Worm (Caenorhabditis elegans) whole organism, mixed stage, embryonic: Measurements from ENCODE around the gene trpp-6.

Experiments
- M03D4.4 ChIP-seq: sonication (generic microtip); optimal IDR thresholded peaks from 2 replicates; lab custom pipeline; 2017; ENCODE audit warnings: mild to moderate bottlenecking, missing genetic modification characterization, missing compliant biosample characterization
- bed-3 ChIP-seq: fragments of 200-800 bp; sonication (Bioruptor generic); optimal IDR thresholded peaks from 3 replicates; lab custom pipeline; 2018; ENCODE audit warnings: mild to moderate bottlenecking, missing genetic modification characterization, moderate library complexity, missing compliant biosample characterization
- blmp-1 ChIP-seq: fragments of 150-350 bp; optimal IDR thresholded peaks from 2 replicates; lab custom pipeline; 2014; ENCODE audit warnings: missing biosample characterization, missing genetic modification characterization
- ceh-39 ChIP-seq: fragments of 150-350 bp; optimal IDR thresholded peaks from 2 replicates; lab custom pipeline; 2014; ENCODE audit warnings: missing biosample characterization, missing genetic modification characterization
- ceh-43 ChIP-seq: fragments of 200-800 bp; sonication (Bioruptor generic); optimal IDR thresholded peaks from 2 replicates; lab custom pipeline; 2018; ENCODE audit warnings: mild to moderate bottlenecking, missing genetic modification characterization, moderate library complexity, missing compliant biosample characterization
- ceh-83 ChIP-seq: fragments of 200-800 bp; sonication (Bioruptor generic); optimal IDR thresholded peaks from 2 replicates; lab custom pipeline; 2018; ENCODE audit warnings: mild to moderate bottlenecking, missing genetic modification characterization, missing compliant biosample characterization
- ces-1 ChIP-seq: fragments of 150-350 bp; optimal IDR thresholded peaks from 2 replicates; lab custom pipeline; 2014; ENCODE audit warnings: missing biosample characterization, missing genetic modification reagents, missing genetic modification characterization
- cnd-1 ChIP-seq: fragments of 200-800 bp; sonication (Bioruptor generic); optimal IDR thresholded peaks from 2 replicates; lab custom pipeline; 2018; ENCODE audit warnings: mild to moderate bottlenecking, missing genetic modification characterization, missing compliant biosample characterization
- drap-1 ChIP-seq: fragments of 200-800 bp; sonication (Bioruptor generic); optimal IDR thresholded peaks from 3 replicates; lab custom pipeline; 2018; ENCODE audit warnings: mild to moderate bottlenecking, missing genetic modification characterization, missing compliant biosample characterization
- elt-1 ChIP-seq: sonication (generic microtip); optimal IDR thresholded peaks from 2 replicates; lab custom pipeline; 2017; ENCODE audit warnings: missing genetic modification characterization, mild to moderate bottlenecking, missing compliant biosample characterization, antibody characterized with exemption, moderate library complexity, borderline replicate concordance; ENCODE audit not compliant: insufficient read depth
- elt-3 ChIP-seq: fragments of 150-350 bp; optimal IDR thresholded peaks from 2 replicates; lab custom pipeline; 2014; ENCODE audit warnings: missing biosample characterization, missing genetic modification characterization
- flh-1 ChIP-seq: fragments of 200-800 bp; sonication (Bioruptor generic); optimal IDR thresholded peaks from 2 replicates; lab custom pipeline; 2018; ENCODE audit warnings: mild to moderate bottlenecking, missing genetic modification characterization, moderate library complexity, missing compliant biosample characterization
- ham-2 ChIP-seq: fragments of 200-800 bp; sonication (Bioruptor generic); optimal IDR thresholded peaks from 2 replicates; lab custom pipeline; 2018; ENCODE audit warnings: mild to moderate bottlenecking, missing genetic modification characterization, missing compliant biosample characterization
- hlh-1 ChIP-seq: fragments of 150-350 bp; optimal IDR thresholded peaks from 2 replicates; lab custom pipeline; 2014; ENCODE audit warnings: missing biosample characterization, missing genetic modification reagents, missing genetic modification characterization
- lin-13 ChIP-seq: fragments of 150-350 bp; optimal IDR thresholded peaks from 2 replicates; lab custom pipeline; 2014; ENCODE audit warnings: missing biosample characterization, missing genetic modification characterization
- lin-32 ChIP-seq: fragments of 200-800 bp; sonication (Bioruptor generic); optimal IDR thresholded peaks from 2 replicates; lab custom pipeline; 2018; ENCODE audit warnings: mild to moderate bottlenecking, missing genetic modification characterization, missing compliant biosample characterization
- lsy-2 ChIP-seq: fragments of 150-350 bp; optimal IDR thresholded peaks from 2 replicates; lab custom pipeline; 2014; ENCODE audit warnings: missing biosample characterization, missing genetic modification characterization
- mep-1 ChIP-seq: fragments of 150-350 bp; optimal IDR thresholded peaks from 2 replicates; lab custom pipeline; 2017; ENCODE audit warnings: missing biosample characterization, missing genetic modification reagents, missing genetic modification characterization, inconsistent platforms
- nhr-28 ChIP-seq: fragments of 150-350 bp; optimal IDR thresholded peaks from 2 replicates; lab custom pipeline; 2014; ENCODE audit warnings: missing biosample characterization, missing genetic modification characterization
- nhr-76 ChIP-seq: sonication (generic microtip); optimal IDR thresholded peaks from 2 replicates; lab custom pipeline; 2017; ENCODE audit warnings: missing biosample characterization, missing genetic modification characterization
- pha-4 ChIP-seq: fragments of 150-350 bp; optimal IDR thresholded peaks from 2 replicates; lab custom pipeline; 2018; ENCODE audit warnings: missing biosample characterization, missing genetic modification reagents, missing genetic modification characterization
- snpc-4 ChIP-seq: fragments of 150-350 bp; optimal IDR thresholded peaks from 2 replicates; lab custom pipeline; 2014; ENCODE audit warnings: missing biosample characterization, missing genetic modification characterization
- sptf-1 ChIP-seq: sonication (generic microtip); optimal IDR thresholded peaks from 2 replicates; lab custom pipeline; 2017; ENCODE audit warnings: mild to moderate bottlenecking, missing genetic modification characterization, moderate library complexity, missing compliant biosample characterization
- tbx-8 ChIP-seq: fragments of 200-800 bp; sonication (Bioruptor generic); optimal IDR thresholded peaks from 2 replicates; lab custom pipeline; 2018; ENCODE audit warnings: mild to moderate bottlenecking, missing genetic modification characterization, moderate library complexity, missing compliant biosample characterization
- unc-120 ChIP-seq: sonication (generic microtip); optimal IDR thresholded peaks from 2 replicates; lab custom pipeline; 2017; ENCODE audit warnings: missing genetic modification characterization, missing compliant biosample characterization; ENCODE audit not compliant: poor library complexity, severe bottlenecking
- unc-39 ChIP-seq: fragments of 150-350 bp; optimal IDR thresholded peaks from 2 replicates; lab custom pipeline; 2014; ENCODE audit warnings: missing biosample characterization, missing genetic modification characterization
- zip-8 ChIP-seq: fragments of 150-350 bp; optimal IDR thresholded peaks from 2 replicates; lab custom pipeline; 2014; ENCODE audit warnings: missing biosample characterization, missing genetic modification characterization
- ztf-11 ChIP-seq: fragments of 150-350 bp; optimal IDR thresholded peaks from 2 replicates; lab custom pipeline; 2014; ENCODE audit warnings: missing biosample characterization, missing genetic modification characterization

The trpp-6 gene

ce11 chrV:9974264-9974663 is 17.4 kb upstream of the trpp-6 start:
- TF ChIP-seq ceh-39 (tag; lab: Kevin White, UChicago) (no peak), nhr-76 (no peak), bed-3 (GFP tag; lab: Kevin White, UChicago) (no peak), ham-2 (GFP tag; lab: Kevin White, UChicago) (no peak), ces-1 (peak; percentile 40), ceh-83 (no peak)

DNA sequence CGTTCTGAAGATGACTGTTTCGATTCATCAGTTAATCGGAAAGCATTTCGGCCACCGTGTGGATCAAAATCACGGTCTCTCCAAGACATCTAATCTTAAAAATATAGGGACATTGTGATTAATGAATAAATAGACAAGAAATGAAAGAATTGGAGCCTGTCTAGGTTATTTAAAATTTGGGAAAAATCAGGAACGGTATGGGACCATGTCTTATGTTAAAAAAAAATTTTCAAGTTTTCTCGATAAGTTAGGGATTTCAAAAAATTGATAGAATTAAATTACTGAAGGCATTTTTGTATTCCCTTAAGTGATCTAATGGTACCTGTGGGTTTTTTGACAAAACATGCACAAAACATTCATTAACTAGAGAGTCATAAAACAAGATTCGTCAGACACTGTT is 15.6 kb upstream of the trpp-6 start, which contains the start of gene unc-41:
Gene unc-41, minus strand, starts transcription at position 101 of the 400 bp plus-strand sequence.
- TF ChIP-seq M03D4.4 (no peak), ztf-11 (tag; lab: Kevin White, UChicago) (no peak), snpc-4 (tag; lab: Kevin White, UChicago) (no peak), zip-8 (no peak), mep-1 (no peak), tbx-8 (GFP tag; lab: Kevin White, UChicago) (no peak), blmp-1 (no peak), ceh-39 (tag; lab: Kevin White, UChicago) (no peak), sptf-1 (tag; lab: Kevin White, UChicago) (no peak), flh-1 (no peak), ham-2 (GFP tag; lab: Kevin White, UChicago) (no peak), lin-13 (tag; lab: Kevin White, UChicago) (no peak), ceh-43 (no peak), elt-1 (tag; lab: Kevin White, UChicago) (no peak), nhr-76 (no peak), pha-4 (tag; lab: Kevin White, UChicago) (no peak)

DNA sequence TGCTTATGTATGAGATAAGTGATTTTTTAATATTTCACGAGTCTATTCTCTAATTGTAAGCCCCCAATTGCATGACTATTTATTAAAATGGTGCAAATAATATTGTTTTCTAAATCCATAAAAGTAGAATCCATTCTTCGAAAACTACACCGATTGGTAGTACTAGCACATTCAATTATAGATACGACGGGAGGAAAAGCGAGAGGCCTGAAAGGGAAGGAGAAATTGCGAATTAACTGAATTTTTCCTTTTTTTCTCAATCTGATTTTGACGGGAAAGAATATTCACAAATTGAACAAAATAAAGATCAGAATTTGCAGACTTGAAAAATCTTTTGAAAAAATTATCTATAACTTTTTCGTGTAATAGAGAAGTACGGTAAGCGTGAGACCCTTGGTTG is 14.5 kb upstream of the trpp-6 start:
- TF ChIP-seq hlh-1 (tag; lab: Kevin White, UChicago) (no peak), ces-1 (peak; percentile 89)
- TF ChIP-seq, all 35 proteins: peak for 1

DNA sequence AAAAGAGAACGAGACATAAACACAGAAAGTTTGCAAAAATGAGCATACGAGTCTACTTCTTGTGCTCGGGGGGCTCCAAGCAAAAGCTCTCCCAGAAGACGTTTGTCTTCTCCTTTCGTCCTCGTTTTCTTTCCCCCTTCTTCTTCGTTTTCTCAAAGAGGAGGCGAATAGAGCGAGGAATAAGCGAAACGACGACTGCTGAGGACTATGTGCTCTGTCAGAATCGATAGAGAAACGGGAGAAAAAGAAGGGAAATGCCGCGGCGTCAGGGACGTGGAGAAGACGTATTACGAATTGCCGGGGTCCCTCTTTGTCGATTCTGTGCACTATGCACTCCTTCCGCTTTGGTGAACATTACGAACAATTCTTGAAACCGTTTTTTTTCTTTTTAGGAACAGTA is 13.3 kb upstream of the trpp-6 start:
- TF ChIP-seq ces-1 (peak; percentile 46), drap-1 (GFP tag; lab: Kevin White, UChicago) (no peak)

- TF ChIP-seq sptf-1 (tag; lab: Kevin White, UChicago) (peak; percentile 50), lin-13 (tag; lab: Kevin White, UChicago) (peak; percentile 24), cnd-1 (peak; percentile 12), ces-1 (peak; percentile 28), ham-2 (GFP tag; lab: Kevin White, UChicago) (peak; percentile 19), mep-1 (peak; percentile 34), unc-120 (tag; lab: Kevin White, UChicago) (peak; percentile 28), lsy-2 (tag; lab: Kevin White, UChicago) (peak; percentile 27)
Observed at ce11 chrV:9980731-9981483, 10.8 kb upstream of the trpp-6 start, which contains the start of the genes ruvb-1 and tofu-1. Gene ruvb-1 (minus strand): TSS chrV:9980802. Gene tofu-1 (plus strand): TSS chrV:9981147.

DNA sequence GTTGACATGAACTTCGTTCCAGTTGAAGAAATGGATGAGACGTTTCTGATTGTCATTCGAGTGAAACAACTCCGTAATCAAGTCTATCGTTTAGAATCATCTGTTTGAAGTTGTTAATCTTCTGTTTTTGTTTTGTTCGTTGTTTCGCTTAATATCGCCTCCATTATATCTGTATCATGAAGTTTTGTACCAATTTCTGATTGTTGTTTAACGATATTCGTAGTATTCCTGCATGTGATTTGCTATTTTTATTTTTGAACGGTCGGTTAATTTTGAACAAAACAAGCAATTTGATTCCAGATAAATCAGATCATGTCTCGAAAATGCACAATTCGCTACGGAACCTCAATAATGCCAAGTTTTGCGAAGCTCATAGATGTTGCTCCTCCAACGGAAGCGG is 9.1 kb upstream of the trpp-6 start, which contains the start of gene C27H6.9:
Gene C27H6.9, plus strand, starts transcription at position 301 of the 400 bp plus-strand sequence.
- TF ChIP-seq bed-3 (GFP tag; lab: Kevin White, UChicago) (no peak), unc-39 (no peak), blmp-1 (no peak), nhr-28 (tag; lab: Kevin White, UChicago) (no peak), lin-32 (GFP tag; lab: Kevin White, UChicago) (no peak), elt-3 (tag; lab: Kevin White, UChicago) (no peak), M03D4.4 (no peak), sptf-1 (tag; lab: Kevin White, UChicago) (no peak), ces-1 (no peak), elt-1 (tag; lab: Kevin White, UChicago) (no peak)
- TF ChIP-seq, all 35 proteins: peak for 0
